Worm (Caenorhabditis elegans): ENCODE measurements around the gene C50E3.6.

- TF ChIP-seq ceh-31 (tag; optimal IDR thresholded peaks at IDR 0.05) (no peak), odd-2 (tag; optimal IDR thresholded peaks at IDR 0.05) (no peak), pha-4 (tag; optimal IDR thresholded peaks at IDR 0.05) (no peak), nfya-1 (tag; optimal IDR thresholded peaks at IDR 0.05) (no peak), fkh-10 (GFP tag; optimal IDR thresholded peaks at IDR 0.05) (no peak), Y22D7AL.16 (tag; optimal IDR thresholded peaks at IDR 0.05) (no peak), nhr-232 (tag; optimal IDR thresholded peaks at IDR 0.05) (no peak), ceh-19 (GFP tag; optimal IDR thresholded peaks at IDR 0.05) (no peak), lin-11 (tag; optimal IDR thresholded peaks at IDR 0.05) (no peak), nhr-11 (tag; optimal IDR thresholded peaks at IDR 0.05) (no peak), T23F11.4 (GFP tag; optimal IDR thresholded peaks at IDR 0.05) (no peak)
Measured at ce11 chrV:7609698-7610420, 19.5 kb upstream of the C50E3.6 start, which contains the start of the genes folt-3 and clec-214.

Data from whole organism, late embryonic.